Worm (Caenorhabditis elegans) whole organism, late embryonic: ENCODE results near the gene Y55F3AM.5.
"Not testable (repeated sequence)": the region's sequence is repeated elsewhere in the genome, so short reads cannot be mapped to it uniquely, and the experiment has no call there.

Source experiments
- ama-1 ChIP-seq: fragments of 150-350 bp; optimal IDR thresholded peaks from 2 replicates; lab custom pipeline; 2014
- elt-2 ChIP-seq: sonication (generic microtip); optimal IDR thresholded peaks from 2 replicates; lab custom pipeline; 2016; ENCODE audit warnings: missing genetic modification reagents, missing genetic modification characterization, missing compliant biosample characterization
- hlh-13 ChIP-seq: fragments of 200-800 bp; sonication (Bioruptor generic); optimal IDR thresholded peaks from 2 replicates; lab custom pipeline; 2018; ENCODE audit warnings: mild to moderate bottlenecking, missing genetic modification characterization, missing compliant biosample characterization
- madf-2 ChIP-seq: sonication (generic microtip); optimal IDR thresholded peaks from 2 replicates; lab custom pipeline; 2017; ENCODE audit warnings: missing genetic modification characterization, missing compliant biosample characterization
- odd-2 ChIP-seq: sonication (generic microtip); optimal IDR thresholded peaks from 2 replicates; lab custom pipeline; 2017; ENCODE audit warnings: antibody characterized with exemption, mild to moderate bottlenecking, missing genetic modification characterization, missing compliant biosample characterization
- unc-86 ChIP-seq: sonication (generic microtip); optimal IDR thresholded peaks from 2 replicates; lab custom pipeline; 2016; ENCODE audit warnings: missing genetic modification characterization, missing compliant biosample characterization

DNA sequence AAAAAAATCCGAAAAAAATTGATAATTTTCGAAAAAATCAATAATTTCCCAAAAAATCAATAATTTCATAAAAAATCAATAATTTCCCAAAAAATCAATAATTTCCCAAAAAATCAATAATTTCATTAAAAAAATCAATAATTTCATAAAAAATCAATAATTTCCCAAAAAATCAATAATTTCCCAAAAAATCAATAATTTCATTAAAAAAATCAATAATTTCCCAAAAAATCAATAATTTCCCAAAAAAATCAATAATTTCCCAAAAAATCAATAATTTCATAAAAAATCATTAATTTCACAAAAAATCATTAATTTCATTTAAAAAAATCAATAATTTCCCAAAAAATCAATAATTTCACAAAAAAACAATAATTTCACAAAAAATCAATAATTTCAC is 21.2 kb upstream of the Y55F3AM.5 start:
- not testable (repeated sequence) for TF ChIP-seq madf-2 (tag; lab: Kevin White, UChicago); unc-86 (tag; lab: Kevin White, UChicago); hlh-13 (GFP tag; lab: Kevin White, UChicago); odd-2 (tag; lab: Kevin White, UChicago); elt-2 (tag; lab: Kevin White, UChicago); ama-1 (lab: Kevin White, UChicago)
